Fruit fly (Drosophila melanogaster) whole organism, wandering third instar larva: ENCODE data around the gene Hsp23.

Experiments used
- Dfd ChIP-seq: fragments of >200 bp; optimal IDR thresholded peaks from 2 replicates; lab custom pipeline; 2017; ENCODE audit warnings: missing biosample characterization, missing genetic modification characterization
- OdsH ChIP-seq: fragments of 200-800 bp; sonication (Bioruptor generic); optimal IDR thresholded peaks from 2 replicates; lab custom pipeline; 2016; ENCODE audit warnings: missing biosample characterization, mild to moderate bottlenecking, missing genetic modification characterization
- br ChIP-seq: fragments of 200-800 bp; sonication (Bioruptor generic); optimal IDR thresholded peaks from 2 replicates; lab custom pipeline; 2016; ENCODE audit warnings: missing biosample characterization, missing genetic modification characterization
- brk ChIP-seq: fragments of 200-800 bp; sonication (Bioruptor generic); optimal IDR thresholded peaks from 2 replicates; lab custom pipeline; 2016; ENCODE audit warnings: missing biosample characterization, mild to moderate bottlenecking, missing genetic modification characterization
- fru ChIP-seq: fragments of 200-800 bp; sonication (Bioruptor generic); optimal IDR thresholded peaks from 3 replicates; lab custom pipeline; 2016; ENCODE audit warnings: missing biosample characterization, mild to moderate bottlenecking, missing genetic modification characterization
- h ChIP-seq: fragments of 200-800 bp; sonication (Bioruptor generic); optimal IDR thresholded peaks from 3 replicates; lab custom pipeline; 2016; ENCODE audit warnings: missing biosample characterization, mild to moderate bottlenecking, missing genetic modification characterization
- pan ChIP-seq: fragments of >200 bp; optimal IDR thresholded peaks from 2 replicates; lab custom pipeline; 2017
- psq ChIP-seq: fragments of 200-800 bp; sonication (Bioruptor generic); optimal IDR thresholded peaks from 3 replicates; lab custom pipeline; 2017; ENCODE audit warnings: missing biosample characterization, mild to moderate bottlenecking, missing genetic modification characterization, moderate library complexity

dm6 chr3L:9355555-9355954, 26.1 kb upstream of the Hsp23 start:
- TF ChIP-seq OdsH (GFP tag; lab: Kevin White, UChicago) (no peak), Dfd (GFP tag; lab: Kevin White, UChicago) (no peak), h (GFP tag; lab: Kevin White, UChicago) (no peak), fru (no peak), pan (no peak), br (GFP tag; lab: Kevin White, UChicago) (no peak), psq (no peak), brk (GFP tag; lab: Kevin White, UChicago) (no peak)
